Comparison of ENCODE assay signal across 1 fruit fly cellular context in the genomic region with DNA sequence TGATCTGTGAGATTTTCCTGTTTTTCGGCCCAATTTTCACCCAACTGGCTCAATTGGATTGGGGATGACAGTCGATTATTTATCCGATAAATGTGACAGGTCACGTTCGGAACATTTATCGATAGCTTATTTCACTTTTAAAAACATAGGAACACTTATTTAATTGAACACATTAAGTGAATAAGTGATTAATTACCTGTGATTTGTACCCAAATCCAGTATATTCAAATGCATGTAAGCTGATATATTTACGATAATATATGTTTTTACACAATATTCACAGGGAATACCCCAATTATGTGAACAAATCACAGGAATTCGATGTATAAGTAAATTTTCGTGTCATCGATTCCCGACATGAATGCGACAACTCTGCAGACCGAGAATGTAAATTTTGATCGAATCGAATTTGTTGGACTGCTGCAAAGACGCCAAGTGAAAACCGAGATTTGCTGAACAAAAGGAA.
TF ChIP-seq lines count a peak whose summit lies in the region.

EMC3 (minus strand) TSS at position 81 of the 466 bp plus-strand sequence.
Dpy-30L1 (plus strand) TSS at position 311 of the 466 bp plus-strand sequence.

TF ChIP-seq in whole organism, embryonic, 481 proteins besides CTCF, POLR2A, EP300 and RAD21 (continued from another document):
- no peak for TF ChIP-seq CG10462 (GFP tag; optimal IDR thresholded peaks at IDR 0.05; lab: Kevin White, UChicago)
- no peak for TF ChIP-seq Lpt (GFP tag; optimal IDR thresholded peaks at IDR 0.05; lab: Kevin White, UChicago)
- no peak for TF ChIP-seq lbe (GFP tag; optimal IDR thresholded peaks at IDR 0.05; lab: Kevin White, UChicago)
- no peak for TF ChIP-seq crol (GFP tag; IDR thresholded peaks at IDR 0.05; lab: Robert Waterston, UW)
- TF ChIP-seq CG4730 (GFP tag; IDR thresholded peaks at IDR 0.05; lab: Robert Waterston, UW): peak; percentile 32; the same call in 1 of the 2 replicates
- no peak for TF ChIP-seq dmrt99B (tag; optimal IDR thresholded peaks at IDR 0.05; lab: Kevin White, UChicago)
- TF ChIP-seq fu2 (GFP tag; optimal IDR thresholded peaks at IDR 0.05; lab: Kevin White, UChicago): peak; percentile 26
- TF ChIP-seq HLH54F (GFP tag; optimal IDR thresholded peaks at IDR 0.05; lab: Kevin White, UChicago): peak; percentile 32
- TF ChIP-seq PHDP (tag; optimal IDR thresholded peaks at IDR 0.05; lab: Kevin White, UChicago): peak; percentile 67
- TF ChIP-seq en (GFP tag; optimal IDR thresholded peaks at IDR 0.05; lab: Kevin White, UChicago): no peak
- TF ChIP-seq CG32772 (GFP tag; IDR thresholded peaks at IDR 0.05; lab: Robert Waterston, UW): no peak
- no peak for TF ChIP-seq ken (GFP tag; IDR thresholded peaks at IDR 0.05; lab: Robert Waterston, UW)
- TF ChIP-seq ash1 (GFP tag; optimal IDR thresholded peaks at IDR 0.05; lab: Kevin White, UChicago): no peak
- TF ChIP-seq CG16813 (GFP tag; IDR thresholded peaks at IDR 0.05; lab: Robert Waterston, UW; ENCODE audit: partially characterized antibody): peak; percentile 88
- peak; percentile 23 for TF ChIP-seq B-H2 (GFP tag; optimal IDR thresholded peaks at IDR 0.05; lab: Kevin White, UChicago)
- no peak for TF ChIP-seq CG11696 (GFP tag; IDR thresholded peaks at IDR 0.05; lab: Robert Waterston, UW)
- TF ChIP-seq Gug (GFP tag; IDR thresholded peaks at IDR 0.05; lab: Robert Waterston, UW): no peak
- TF ChIP-seq CG5180 (GFP tag; optimal IDR thresholded peaks at IDR 0.05; lab: Kevin White, UChicago): no peak
- peak; percentile 12 for TF ChIP-seq da (GFP tag; optimal IDR thresholded peaks at IDR 0.05; lab: Kevin White, UChicago)
- peak; percentile 92 for TF ChIP-seq Scr (GFP tag; IDR thresholded peaks at IDR 0.05; lab: Robert Waterston, UW; ENCODE audit: partially characterized antibody)
- no peak for TF ChIP-seq jigr1 (GFP tag; IDR thresholded peaks at IDR 0.05; lab: Robert Waterston, UW)
- no peak for TF ChIP-seq oc (tag; optimal IDR thresholded peaks at IDR 0.05; lab: Kevin White, UChicago)
- peak; percentile 42 for TF ChIP-seq CG7786 (GFP tag; optimal IDR thresholded peaks at IDR 0.05; lab: Kevin White, UChicago)
- peak; percentile 98 for TF ChIP-seq wek (GFP tag; optimal IDR thresholded peaks at IDR 0.05; lab: Kevin White, UChicago)
- peak; percentile 11 for TF ChIP-seq Lhr (GFP tag; optimal IDR thresholded peaks at IDR 0.05; lab: Kevin White, UChicago)
- TF ChIP-seq NfI (GFP tag; optimal IDR thresholded peaks at IDR 0.05; lab: Kevin White, UChicago): peak; percentile 33
- TF ChIP-seq CG18476 (GFP tag; optimal IDR thresholded peaks at IDR 0.05; lab: Kevin White, UChicago): no peak
- TF ChIP-seq Dp (GFP tag; optimal IDR thresholded peaks at IDR 0.05; lab: Kevin White, UChicago): peak; percentile 46
- TF ChIP-seq CG7963 (GFP tag; IDR thresholded peaks at IDR 0.05; lab: Robert Waterston, UW; ENCODE audit: partially characterized antibody): no peak
- peak; percentile 21 for TF ChIP-seq tin (GFP tag; optimal IDR thresholded peaks at IDR 0.05; lab: Kevin White, UChicago)
- TF ChIP-seq CG6813 (GFP tag; optimal IDR thresholded peaks at IDR 0.05; lab: Kevin White, UChicago): no peak
- peak; percentile 78 for TF ChIP-seq vnd (GFP tag; IDR thresholded peaks at IDR 0.05; lab: Robert Waterston, UW; ENCODE audit: partially characterized antibody)
- TF ChIP-seq CG10147 (GFP tag; optimal IDR thresholded peaks at IDR 0.05; lab: Kevin White, UChicago): no peak
- TF ChIP-seq gce (GFP tag; IDR thresholded peaks at IDR 0.05; lab: Robert Waterston, UW): no peak
- TF ChIP-seq Side (GFP tag; optimal IDR thresholded peaks at IDR 0.05; lab: Kevin White, UChicago): peak; percentile 3
- 0 out of 3 replicates have a peak, but pooled peaks have one; percentile 43 for TF ChIP-seq ci (GFP tag; IDR thresholded peaks at IDR 0.05; lab: Robert Waterston, UW)
- TF ChIP-seq gro (GFP tag; optimal IDR thresholded peaks at IDR 0.05; lab: Kevin White, UChicago): peak; percentile 66
- TF ChIP-seq CG30431 (GFP tag; optimal IDR thresholded peaks at IDR 0.05; lab: Kevin White, UChicago): no peak
- peak; percentile 32 for TF ChIP-seq Elba2 (GFP tag; optimal IDR thresholded peaks at IDR 0.05; lab: Kevin White, UChicago)
- peak; percentile 21 for TF ChIP-seq MESR4 (GFP tag; optimal IDR thresholded peaks at IDR 0.05; lab: Kevin White, UChicago)
- no peak for TF ChIP-seq CG14014 (GFP tag; IDR thresholded peaks at IDR 0.05; lab: Robert Waterston, UW)
- TF ChIP-seq dimm (GFP tag; IDR thresholded peaks at IDR 0.05; lab: Robert Waterston, UW): no peak
- peak; percentile 33 for TF ChIP-seq CG16863 (GFP tag; optimal IDR thresholded peaks at IDR 0.05; lab: Kevin White, UChicago)
- no peak for TF ChIP-seq fd102C (GFP tag; optimal IDR thresholded peaks at IDR 0.05; lab: Kevin White, UChicago)
- no peak for TF ChIP-seq luna (GFP tag; optimal IDR thresholded peaks at IDR 0.05; lab: Kevin White, UChicago)
- TF ChIP-seq Myb (GFP tag; optimal IDR thresholded peaks at IDR 0.05; lab: Kevin White, UChicago): peak; percentile 46
- TF ChIP-seq CG10979 (tag; optimal IDR thresholded peaks at IDR 0.05; lab: Kevin White, UChicago): peak; percentile 52
- peak; percentile 16 for TF ChIP-seq Dek (tag; optimal IDR thresholded peaks at IDR 0.05; lab: Kevin White, UChicago)
- TF ChIP-seq zen (tag; optimal IDR thresholded peaks at IDR 0.05; lab: Kevin White, UChicago): peak; percentile 67
- peak; percentile 85 for TF ChIP-seq CG14710 (tag; optimal IDR thresholded peaks at IDR 0.05; lab: Kevin White, UChicago)
- peak; percentile 34 for TF ChIP-seq CG7556 (GFP tag; optimal IDR thresholded peaks at IDR 0.05; lab: Kevin White, UChicago)
- peak; percentile 8 for TF ChIP-seq dm (GFP tag; optimal IDR thresholded peaks at IDR 0.05; lab: Kevin White, UChicago)
- peak; percentile 25 for TF ChIP-seq tx (GFP tag; optimal IDR thresholded peaks at IDR 0.05; lab: Kevin White, UChicago)
- TF ChIP-seq CG3407 (GFP tag; optimal IDR thresholded peaks at IDR 0.05; lab: Kevin White, UChicago): no peak
- TF ChIP-seq CG15011 (GFP tag; optimal IDR thresholded peaks at IDR 0.05; lab: Kevin White, UChicago): no peak
- TF ChIP-seq ranshi (GFP tag; IDR thresholded peaks at IDR 0.05; lab: Robert Waterston, UW): peak; percentile 47; the same call in 1 of the 2 replicates
- TF ChIP-seq onecut (GFP tag; IDR thresholded peaks at IDR 0.05; lab: Robert Waterston, UW): peak; percentile 30; the same call in 1 of the 2 replicates
- TF ChIP-seq CG2199 (GFP tag; IDR thresholded peaks at IDR 0.05; lab: Robert Waterston, UW): no peak
- peak; percentile 79 for TF ChIP-seq CG15601 (tag; optimal IDR thresholded peaks at IDR 0.05; lab: Kevin White, UChicago)
- TF ChIP-seq zfh2 (GFP tag; optimal IDR thresholded peaks at IDR 0.05; lab: Kevin White, UChicago): peak; percentile 33
- TF ChIP-seq shn (GFP tag; optimal IDR thresholded peaks at IDR 0.05; lab: Kevin White, UChicago): no peak
- TF ChIP-seq CG17385 (GFP tag; optimal IDR thresholded peaks at IDR 0.05; lab: Kevin White, UChicago): no peak
